Fruit fly (Drosophila melanogaster): Measurements from ENCODE around the gene CG13014.
A peak's percentile ranks its signal among the peaks of the same experiment; 100 is the strongest.

The CG13014 gene

dm6 chrX:16596250-16596793, 8.6 kb downstream of the CG13014 start (continued):
- TF ChIP-seq CG10274 (GFP tag; optimal IDR thresholded peaks at IDR 0.05) (no peak), CG7987 (GFP tag; optimal IDR thresholded peaks at IDR 0.05) (peak; percentile 21), CG17328 (GFP tag; IDR thresholded peaks at IDR 0.05) (no peak), Nf-YB (GFP tag; optimal IDR thresholded peaks at IDR 0.05) (no peak), CG14860 (GFP tag; IDR thresholded peaks at IDR 0.05; ENCODE audit: partially characterized antibody) (no peak), tx (GFP tag; optimal IDR thresholded peaks at IDR 0.05) (no peak), dimm (GFP tag; IDR thresholded peaks at IDR 0.05) (no peak), Asciz (GFP tag; optimal IDR thresholded peaks at IDR 0.05) (no peak), CG2202 (tag; optimal IDR thresholded peaks at IDR 0.05) (peak; percentile 1), salm (tag; optimal IDR thresholded peaks at IDR 0.05) (no peak), CG2129 (GFP tag; IDR thresholded peaks at IDR 0.05; ENCODE audit: partially characterized antibody) (no peak), CG7357 (GFP tag; IDR thresholded peaks at IDR 0.05) (no peak), CG7556 (GFP tag; optimal IDR thresholded peaks at IDR 0.05) (no peak), CG15601 (tag; optimal IDR thresholded peaks at IDR 0.05) (peak; percentile 27), CG14710 (tag; optimal IDR thresholded peaks at IDR 0.05) (peak; percentile 12), CG6272 (GFP tag; IDR thresholded peaks at IDR 0.05) (no peak), CG11504 (tag; optimal IDR thresholded peaks at IDR 0.05) (no peak), Atf6 (GFP tag; IDR thresholded peaks at IDR 0.05) (no peak), CG10366 (GFP tag; IDR thresholded peaks at IDR 0.05) (no peak), CG15011 (GFP tag; optimal IDR thresholded peaks at IDR 0.05) (no peak), YL-1 (GFP tag; optimal IDR thresholded peaks at IDR 0.05) (no peak), cato (GFP tag; optimal IDR thresholded peaks at IDR 0.05; ENCODE audit: borderline replicate concordance) (no peak), kni (GFP tag; optimal IDR thresholded peaks at IDR 0.05) (peak; percentile 36), Dek (tag; optimal IDR thresholded peaks at IDR 0.05) (no peak), Nf-YA (GFP tag; IDR thresholded peaks at IDR 0.05) (no peak), CG18599 (GFP tag; optimal IDR thresholded peaks at IDR 0.05) (no peak), exex (tag; optimal IDR thresholded peaks at IDR 0.05) (peak; percentile 9), CG12219 (GFP tag; optimal IDR thresholded peaks at IDR 0.05) (no peak)

DNA sequence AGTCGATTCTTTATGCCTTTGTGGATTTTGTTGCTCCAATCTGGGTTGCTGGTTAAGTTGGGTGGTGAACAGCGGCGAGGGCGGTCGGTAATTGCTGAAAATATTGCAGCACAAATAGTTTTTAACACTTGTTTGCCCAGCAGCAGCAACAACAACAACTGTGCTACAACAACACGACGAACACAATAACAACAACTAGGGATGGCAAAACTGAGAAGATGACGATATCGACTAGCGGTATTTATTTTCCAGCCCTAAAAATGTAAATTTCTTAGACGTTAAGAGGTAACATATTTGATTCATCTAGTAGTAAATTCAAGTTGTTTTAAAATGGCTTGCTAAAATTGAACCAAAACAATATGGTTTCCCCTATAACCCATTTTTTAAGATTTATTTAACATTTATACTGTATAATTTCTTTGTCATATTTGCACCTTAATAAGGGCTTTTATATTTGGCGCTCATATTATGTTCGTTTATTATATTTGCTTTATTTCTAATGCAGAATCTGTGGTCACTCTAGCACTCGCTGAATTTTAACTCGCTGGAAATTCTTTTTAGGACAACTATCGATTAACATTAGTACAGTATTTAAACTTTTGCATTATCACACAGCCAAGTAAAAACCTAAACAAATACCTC, 10.8 kb downstream of the CG13014 start:
- TF ChIP-seq CG2116 (GFP tag; optimal IDR thresholded peaks at IDR 0.05) (peak; percentile 30), MESR4 (GFP tag; optimal IDR thresholded peaks at IDR 0.05) (peak; percentile 68), CG4282 (GFP tag; optimal IDR thresholded peaks at IDR 0.05) (no peak), CG15514 (GFP tag; optimal IDR thresholded peaks at IDR 0.05) (peak; percentile 10), zen (tag; optimal IDR thresholded peaks at IDR 0.05) (peak; percentile 11), nmo (GFP tag; optimal IDR thresholded peaks at IDR 0.05) (no peak), CG18619 (GFP tag; optimal IDR thresholded peaks at IDR 0.05) (peak; percentile 6), Trl (optimal IDR thresholded peaks at IDR 0.05) (no peak), Trl (GFP tag; optimal IDR thresholded peaks at IDR 0.05) (no peak), kah (GFP tag; optimal IDR thresholded peaks at IDR 0.05) (peak; percentile 41), CG17829 (tag; optimal IDR thresholded peaks at IDR 0.05) (peak; percentile 5), CG14710 (tag; optimal IDR thresholded peaks at IDR 0.05) (peak; percentile 42), Hmx (GFP tag; optimal IDR thresholded peaks at IDR 0.05) (no peak), nerfin-2 (GFP tag; IDR thresholded peaks at IDR 0.05; ENCODE audit: partially characterized antibody) (no peak), Nf-YC (tag; optimal IDR thresholded peaks at IDR 0.05) (no peak), wek (GFP tag; optimal IDR thresholded peaks at IDR 0.05) (peak; percentile 46), fd3F (GFP tag; optimal IDR thresholded peaks at IDR 0.05) (no peak), Ets97D (GFP tag; optimal IDR thresholded peaks at IDR 0.05) (no peak), CG4424 (GFP tag; optimal IDR thresholded peaks at IDR 0.05) (peak; percentile 22), C15 (GFP tag; IDR thresholded peaks at IDR 0.05) (no peak), chinmo (GFP tag; IDR thresholded peaks at IDR 0.05; ENCODE audit: partially characterized antibody) (no peak), CG34376 (GFP tag; optimal IDR thresholded peaks at IDR 0.05) (peak; percentile 4), mirr (GFP tag; optimal IDR thresholded peaks at IDR 0.05) (peak; percentile 45)

Data from whole organism, embryonic.